Worm (Caenorhabditis elegans) whole organism, L3 larva: ENCODE results near the gene C47D12.4.
A peak's percentile ranks its signal among the peaks of the same experiment; 100 is the strongest.

Experiments
- R02D3.7 ChIP-seq: fragments of 150-350 bp; optimal IDR thresholded peaks from 2 replicates; lab custom pipeline; 2014; ENCODE audit warnings: missing biosample characterization, missing genetic modification characterization
- aly-2 ChIP-seq: fragments of 150-350 bp; optimal IDR thresholded peaks from 2 replicates; lab custom pipeline; 2014; ENCODE audit warnings: missing biosample characterization, missing genetic modification characterization
- ceh-16 ChIP-seq: sonication (generic microtip); optimal IDR thresholded peaks from 2 replicates; lab custom pipeline; 2017; ENCODE audit warnings: missing biosample characterization, missing genetic modification characterization
- ceh-28 ChIP-seq: fragments of 150-350 bp; optimal IDR thresholded peaks from 2 replicates; lab custom pipeline; 2014; ENCODE audit warnings: missing biosample characterization, missing genetic modification reagents, missing genetic modification characterization
- ceh-82 ChIP-seq: fragments of 150-350 bp; optimal IDR thresholded peaks from 2 replicates; lab custom pipeline; 2014; ENCODE audit warnings: missing biosample characterization, missing genetic modification characterization
- egl-27 ChIP-seq: sonication (generic microtip); optimal IDR thresholded peaks from 4 replicates; lab custom pipeline; 2017; ENCODE audit warnings: missing biosample characterization, missing genetic modification reagents, missing genetic modification characterization
- egl-5 ChIP-seq: fragments of 150-350 bp; optimal IDR thresholded peaks from 2 replicates; lab custom pipeline; 2017; ENCODE audit warnings: missing biosample characterization, missing genetic modification reagents, missing genetic modification characterization, inconsistent platforms
- elt-1 ChIP-seq: fragments of 150-350 bp; optimal IDR thresholded peaks from 2 replicates; lab custom pipeline; 2014; ENCODE audit warnings: missing biosample characterization, missing genetic modification characterization
- elt-3 ChIP-seq, 3 experiments: fragments of 150-350 bp in 1 of 3; sonication (generic microtip) in 2 of 3; optimal IDR thresholded peaks; 2 replicates in 2 of 3; 4 replicates in 1 of 3; lab custom pipeline; 2014 to 2017; ENCODE audit warnings: missing biosample characterization in 3 of 3, missing genetic modification characterization in 3 of 3
- eor-1 ChIP-seq, 2 experiments: fragments of 150-350 bp; optimal IDR thresholded peaks; 2 replicates each; lab custom pipeline; 2014 to 2018; ENCODE audit warnings: missing biosample characterization in 2 of 2, missing genetic modification characterization in 2 of 2
- fkh-10 ChIP-seq: sonication (generic microtip); optimal IDR thresholded peaks from 2 replicates; lab custom pipeline; 2017; ENCODE audit warnings: missing biosample characterization, missing genetic modification reagents, missing genetic modification characterization
- fkh-2 ChIP-seq: fragments of 150-350 bp; optimal IDR thresholded peaks from 2 replicates; lab custom pipeline; 2014; ENCODE audit warnings: missing biosample characterization, missing genetic modification reagents, missing genetic modification characterization
- fos-1 ChIP-seq: fragments of 150-350 bp; optimal IDR thresholded peaks from 2 replicates; lab custom pipeline; 2014; ENCODE audit warnings: missing biosample characterization, missing genetic modification characterization
- jun-1 ChIP-seq: fragments of 150-350 bp; optimal IDR thresholded peaks from 2 replicates; lab custom pipeline; 2014; ENCODE audit warnings: missing biosample characterization, missing genetic modification reagents, missing genetic modification characterization
- lin-15B ChIP-seq: fragments of 150-350 bp; optimal IDR thresholded peaks from 2 replicates; lab custom pipeline; 2014; ENCODE audit warnings: missing biosample characterization, missing genetic modification characterization
- lin-39 ChIP-seq: fragments of 150-350 bp; optimal IDR thresholded peaks from 2 replicates; lab custom pipeline; 2018; ENCODE audit warnings: missing biosample characterization, missing genetic modification reagents, missing genetic modification characterization
- mdl-1 ChIP-seq: fragments of 150-350 bp; optimal IDR thresholded peaks from 2 replicates; lab custom pipeline; 2014; ENCODE audit warnings: missing biosample characterization, missing genetic modification characterization
- mml-1 ChIP-seq: fragments of 150-350 bp; sonication (generic microtip); optimal IDR thresholded peaks from 3 replicates; lab custom pipeline; 2014; ENCODE audit warnings: missing biosample characterization, missing genetic modification characterization
- nfya-1 ChIP-seq: sonication (generic microtip); optimal IDR thresholded peaks from 2 replicates; lab custom pipeline; 2017; ENCODE audit warnings: missing genetic modification characterization, mild to moderate bottlenecking, missing compliant biosample characterization, antibody characterized with exemption, moderate library complexity; ENCODE audit not compliant: insufficient read depth
- nhr-11 ChIP-seq: fragments of 150-350 bp; optimal IDR thresholded peaks from 2 replicates; lab custom pipeline; 2014; ENCODE audit warnings: missing biosample characterization, missing genetic modification characterization
- nhr-12 ChIP-seq: fragments of 150-350 bp; optimal IDR thresholded peaks from 2 replicates; lab custom pipeline; 2014; ENCODE audit warnings: missing biosample characterization, missing genetic modification characterization
- nhr-23 ChIP-seq: fragments of 150-350 bp; optimal IDR thresholded peaks from 2 replicates; lab custom pipeline; 2014; ENCODE audit warnings: missing biosample characterization, missing genetic modification reagents, missing genetic modification characterization
- nhr-237 ChIP-seq: fragments of 150-350 bp; optimal IDR thresholded peaks from 2 replicates; lab custom pipeline; 2014; ENCODE audit warnings: missing biosample characterization, missing genetic modification characterization
- nhr-25 ChIP-seq: sonication (generic microtip); optimal IDR thresholded peaks from 2 replicates; lab custom pipeline; 2017; ENCODE audit warnings: missing biosample characterization, missing genetic modification characterization
- nhr-77 ChIP-seq: fragments of 150-350 bp; optimal IDR thresholded peaks from 2 replicates; lab custom pipeline; 2014; ENCODE audit warnings: missing biosample characterization, missing genetic modification characterization
- pha-4 ChIP-seq: fragments of 150-350 bp; optimal IDR thresholded peaks from 2 replicates; lab custom pipeline; 2014; ENCODE audit warnings: missing biosample characterization, missing genetic modification reagents, missing genetic modification characterization
- pqm-1 ChIP-seq: fragments of 150-350 bp; optimal IDR thresholded peaks from 2 replicates; lab custom pipeline; 2017; ENCODE audit warnings: missing biosample characterization, missing genetic modification characterization, inconsistent platforms
- sea-2 ChIP-seq: fragments of 150-350 bp; sonication (generic microtip); optimal IDR thresholded peaks from 4 replicates; lab custom pipeline; 2014; ENCODE audit warnings: missing biosample characterization, missing genetic modification reagents, missing genetic modification characterization
- skn-1 ChIP-seq: fragments of 150-350 bp; optimal IDR thresholded peaks from 2 replicates; lab custom pipeline; 2014; ENCODE audit warnings: missing biosample characterization, missing genetic modification characterization
- snpc-4 ChIP-seq: fragments of 150-350 bp; optimal IDR thresholded peaks from 2 replicates; lab custom pipeline; 2014; ENCODE audit warnings: missing biosample characterization, missing genetic modification characterization
- tbx-2 ChIP-seq: sonication (generic microtip); optimal IDR thresholded peaks from 2 replicates; lab custom pipeline; 2016; ENCODE audit warnings: mild to moderate bottlenecking, missing genetic modification characterization, missing compliant biosample characterization
- unc-39 ChIP-seq: sonication (generic microtip); optimal IDR thresholded peaks from 4 replicates; lab custom pipeline; 2017; ENCODE audit warnings: missing biosample characterization, missing genetic modification characterization
- unc-62 ChIP-seq: fragments of 150-350 bp; sonication (generic microtip); optimal IDR thresholded peaks from 4 replicates; lab custom pipeline; 2014; ENCODE audit warnings: missing biosample characterization, missing genetic modification reagents, missing genetic modification characterization
- ztf-11 ChIP-seq: fragments of 150-350 bp; optimal IDR thresholded peaks from 2 replicates; lab custom pipeline; 2014; ENCODE audit warnings: missing biosample characterization, missing genetic modification characterization
- ztf-4 ChIP-seq: fragments of 150-350 bp; optimal IDR thresholded peaks from 2 replicates; lab custom pipeline; 2014; ENCODE audit warnings: missing biosample characterization, missing genetic modification characterization

Gene C47D12.4

ce11 chrII:11709464-11709863 is 27.9 kb downstream of the C47D12.4 start, which contains the start of gene fcmt-1:
TSS of gene fcmt-1 (minus strand) at chrII:11709564.
- TF ChIP-seq nhr-23 (tag; lab: Kevin White, UChicago) (no peak), unc-62 (GFP tag; lab: Kevin White, UChicago) (no peak), egl-27 (tag; lab: Kevin White, UChicago) (no peak), ztf-4 (no peak), pha-4 (no peak), ztf-11 (tag; lab: Kevin White, UChicago) (no peak), lin-15B (no peak), lin-39 (no peak), ceh-82 (tag; lab: Kevin White, UChicago) (no peak), unc-39 (tag; lab: Kevin White, UChicago) (no peak)

ce11 chrII:11710771-11711170 is 29.2 kb downstream of the C47D12.4 start:
- no peak for TF ChIP-seq lin-15B
- no peak for TF ChIP-seq pqm-1 (tag; lab: Kevin White, UChicago)
- no peak for TF ChIP-seq mdl-1
- no peak for TF ChIP-seq fkh-10
- TF ChIP-seq unc-39 (tag; lab: Kevin White, UChicago), result no peak
- no peak for TF ChIP-seq jun-1 (tag; lab: Kevin White, UChicago)
- no peak for TF ChIP-seq elt-3 (tag; optimal IDR thresholded peaks at IDR 0.05; lab: Kevin White, UChicago)

DNA sequence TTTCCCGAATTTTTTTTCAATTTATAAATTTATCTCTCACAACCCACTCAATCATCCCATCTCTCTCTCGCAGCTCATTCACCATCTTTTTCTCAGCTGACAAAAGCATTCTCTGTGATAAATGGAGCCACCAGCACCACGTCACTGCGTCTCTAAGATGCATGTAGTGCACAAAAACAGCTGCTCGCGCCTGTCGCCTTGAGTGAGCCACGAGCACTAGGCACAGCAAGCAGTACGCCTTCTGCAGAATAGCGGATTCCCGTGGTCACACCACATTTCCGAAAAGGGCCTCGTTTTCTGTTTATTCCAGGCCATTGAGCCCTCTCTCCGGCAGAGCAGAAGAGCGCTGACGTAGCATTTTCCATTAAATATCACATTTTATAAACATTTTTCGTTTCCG is 32.0 kb downstream of the C47D12.4 start, which contains the start of gene F13D12.10:
TSS of gene F13D12.10 (plus strand) at position 231 of the 400 bp plus-strand sequence.
- TF ChIP-seq tbx-2, result no peak
- TF ChIP-seq fkh-2 (tag; lab: Kevin White, UChicago), result no peak
- TF ChIP-seq eor-1 (tag; optimal IDR thresholded peaks at IDR 0.05; lab: Kevin White, UChicago), result no peak
- peak; percentile 14 for TF ChIP-seq nfya-1 (tag; lab: Kevin White, UChicago)
- TF ChIP-seq ceh-82 (tag; lab: Kevin White, UChicago), result no peak
- peak; percentile 55 for TF ChIP-seq lin-39
- no peak for TF ChIP-seq ceh-28 (tag; lab: Kevin White, UChicago)
- no peak for TF ChIP-seq unc-39 (tag; lab: Kevin White, UChicago)
- TF ChIP-seq skn-1 (tag; lab: Kevin White, UChicago), result no peak
- no peak for TF ChIP-seq nhr-11 (tag; lab: Kevin White, UChicago)
- no peak for TF ChIP-seq ceh-16 (tag; lab: Kevin White, UChicago)
- TF ChIP-seq, all 47 proteins: peak for 2

DNA sequence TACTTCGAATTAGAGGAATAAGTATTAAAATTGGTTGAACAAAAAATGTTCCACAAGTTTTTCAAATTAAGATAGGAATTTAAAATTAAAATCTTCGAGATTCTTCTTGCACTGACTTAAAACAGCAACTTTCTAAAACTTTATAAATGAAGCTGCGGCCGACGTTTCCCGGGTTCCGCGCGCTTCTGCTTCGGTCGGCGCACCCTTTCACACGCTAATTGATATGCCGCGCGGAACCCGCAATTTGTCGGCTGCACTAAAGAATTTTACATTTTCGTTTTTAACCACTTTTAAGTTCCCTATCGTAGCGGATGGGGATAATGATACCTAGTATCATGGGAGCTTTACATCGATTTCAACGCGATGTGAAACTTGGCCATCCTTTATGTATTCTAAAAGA is 33.2 kb downstream of the C47D12.4 start:
- TF ChIP-seq eor-1 (tag; optimal IDR thresholded peaks at IDR 0.05; lab: Kevin White, UChicago), result no peak
- no peak for TF ChIP-seq fkh-10
- no peak for TF ChIP-seq lin-39
- TF ChIP-seq unc-39 (tag; lab: Kevin White, UChicago), result no peak
- TF ChIP-seq snpc-4 (tag; lab: Kevin White, UChicago), result peak; percentile 50
- TF ChIP-seq aly-2 (tag; lab: Kevin White, UChicago), result no peak
- TF ChIP-seq sea-2 (GFP tag; lab: Kevin White, UChicago), result no peak

DNA sequence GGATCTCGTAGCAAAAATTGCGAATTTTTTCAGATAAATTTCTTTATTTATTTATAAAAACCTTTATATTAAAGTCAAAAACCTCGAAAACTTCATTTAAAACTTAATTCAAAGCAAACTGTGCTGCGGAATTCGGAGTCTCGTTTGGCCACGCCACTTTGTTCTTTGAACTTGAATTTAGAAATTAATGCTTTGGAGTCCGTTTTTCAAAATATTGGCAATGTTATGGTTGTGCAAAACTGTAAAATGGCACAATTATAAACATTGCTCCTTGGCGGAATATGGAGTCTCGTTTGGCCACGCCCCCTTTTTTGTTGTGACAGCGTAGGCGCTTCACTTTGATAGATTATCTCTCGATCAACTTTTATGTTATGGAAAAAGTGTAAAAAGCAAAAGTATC is 38.0 kb downstream of the C47D12.4 start:
- TF ChIP-seq egl-27 (tag; lab: Kevin White, UChicago) (no peak), nhr-77 (tag; lab: Kevin White, UChicago) (no peak), mml-1 (tag; lab: Kevin White, UChicago) (no peak), lin-39 (no peak), aly-2 (tag; lab: Kevin White, UChicago) (no peak), nhr-12 (tag; lab: Kevin White, UChicago) (no peak), fos-1 (no peak), nhr-25 (no peak), elt-1 (no peak), ztf-4 (no peak)

- TF ChIP-seq elt-1 (no peak), nhr-237 (tag; lab: Kevin White, UChicago) (no peak), R02D3.7 (tag; lab: Kevin White, UChicago) (no peak), pha-4 (no peak), egl-5 (tag; lab: Kevin White, UChicago) (no peak), pqm-1 (tag; lab: Kevin White, UChicago) (no peak), elt-3 (tag; optimal IDR thresholded peaks at IDR 0.05; lab: Kevin White, UChicago) (no peak), tbx-2 (no peak), unc-39 (tag; lab: Kevin White, UChicago) (no peak)
Measured at ce11 chrII:11720102-11720501, 38.5 kb downstream of the C47D12.4 start, which contains the start of gene F13D12.3. TSS of gene F13D12.3 (plus strand) at chrII:11720402.
